Worm (Caenorhabditis elegans): ENCODE measurements around the gene odc-1.

odc-1 gene

DNA sequence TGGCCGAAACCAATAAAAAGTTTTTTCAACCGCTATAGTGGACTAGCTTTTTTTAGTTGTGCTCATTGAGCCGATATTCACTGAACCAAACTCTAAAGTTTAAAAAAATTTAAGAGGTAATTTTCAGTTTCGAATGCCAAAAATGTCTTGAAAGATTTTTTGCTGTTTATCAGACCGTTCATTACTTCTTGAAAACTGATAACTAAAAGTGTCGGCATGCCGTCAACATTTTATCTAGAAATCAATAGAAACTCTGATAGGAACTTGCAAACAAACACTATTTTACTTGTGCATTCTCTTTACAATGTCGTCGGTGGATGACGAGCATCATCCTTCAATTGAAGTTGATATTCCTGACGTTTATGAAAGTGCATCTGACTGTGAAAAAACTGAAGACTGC, 18.3 kb downstream of the odc-1 start:
- TF ChIP-seq dox-1 (GFP tag; IDR thresholded peaks at IDR 0.05) (peak; percentile 19; the same call in 1 of the 2 replicates), nhr-80 (tag; optimal IDR thresholded peaks at IDR 0.05) (peak; percentile 81), Y79H2A.3 (GFP tag; conservative IDR thresholded peaks at IDR 0.05) (no peak)

ce11 chrV:6881038-6881437, 19.0 kb downstream of the odc-1 start, which contains the start of gene unc-70:
Gene unc-70, plus strand, starts transcription at chrV:6881338.
- TF ChIP-seq ztf-25 (GFP tag; IDR thresholded peaks at IDR 0.05) (no peak), snpc-1.1 (tag; optimal IDR thresholded peaks at IDR 0.05; ENCODE audit: insufficient read depth) (no peak), unc-130 (GFP tag; optimal IDR thresholded peaks at IDR 0.05) (no peak), ztf-26 (tag; optimal IDR thresholded peaks at IDR 0.05) (no peak), zim-3 (tag; optimal IDR thresholded peaks at IDR 0.05) (no peak), lin-35 (GFP tag; optimal IDR thresholded peaks at IDR 0.05) (no peak), ztf-3 (GFP tag; optimal IDR thresholded peaks at IDR 0.05) (no peak), ceh-79 (tag; optimal IDR thresholded peaks at IDR 0.05) (no peak)

ce11 chrV:6880623-6881022, 19.4 kb downstream of the odc-1 start:
- TF ChIP-seq dox-1 (GFP tag; IDR thresholded peaks at IDR 0.05) (0 out of 2 replicates have a peak, but pooled peaks have one; percentile 6), ceh-79 (tag; optimal IDR thresholded peaks at IDR 0.05) (peak; percentile 9), ekl-4 (GFP tag; IDR thresholded peaks at IDR 0.05) (peak; percentile 23; the same call in 1 of the 2 replicates), bed-2 (GFP tag; IDR thresholded peaks at IDR 0.05) (no peak), zfh-2 (GFP tag; conservative IDR thresholded peaks at IDR 0.05) (peak; percentile 82), cebp-1 (GFP tag; IDR thresholded peaks at IDR 0.05) (no peak), cebp-1 (tag; optimal IDR thresholded peaks at IDR 0.05) (peak; percentile 35), die-1 (tag; optimal IDR thresholded peaks at IDR 0.05) (no peak), hmg-1.2 (GFP tag; IDR thresholded peaks at IDR 0.05) (peak; percentile 19; the same call in 1 of the 2 replicates), ceh-27 (GFP tag; optimal IDR thresholded peaks at IDR 0.05) (peak; percentile 66), ztf-26 (tag; optimal IDR thresholded peaks at IDR 0.05) (no peak), F37B4.10 (GFP tag; IDR thresholded peaks at IDR 0.05) (0 out of 2 replicates have a peak, but pooled peaks have one; percentile 18), lsl-1 (GFP tag; optimal IDR thresholded peaks at IDR 0.05) (no peak), ztf-25 (GFP tag; IDR thresholded peaks at IDR 0.05) (no peak), Y79H2A.3 (GFP tag; conservative IDR thresholded peaks at IDR 0.05) (no peak), F52B5.7 (tag; optimal IDR thresholded peaks at IDR 0.05) (no peak), ztf-22 (GFP tag; optimal IDR thresholded peaks at IDR 0.05) (no peak), K12H6.12 (tag; optimal IDR thresholded peaks at IDR 0.05) (peak; percentile 11), T26A5.8 (tag; optimal IDR thresholded peaks at IDR 0.05) (no peak)

DNA sequence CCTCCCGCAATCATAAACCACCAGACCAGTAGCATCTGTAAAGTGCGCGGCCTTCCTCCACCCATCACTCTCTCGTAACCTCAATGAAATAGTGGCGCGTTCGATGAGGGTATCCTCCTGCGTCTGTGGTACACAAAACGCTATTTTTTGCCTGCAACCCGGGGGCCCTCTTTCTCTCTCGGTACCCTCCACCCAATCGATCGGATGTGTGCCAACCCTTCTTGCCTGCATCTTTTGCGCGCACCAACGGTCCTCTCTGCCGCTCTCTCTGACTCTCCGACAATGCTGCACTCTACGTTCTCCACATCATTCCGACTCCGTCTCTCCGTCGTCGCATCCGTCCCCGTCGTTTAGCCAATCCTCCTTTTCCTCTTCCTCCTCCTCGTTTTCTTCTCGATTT, 20.5 kb downstream of the odc-1 start:
- peak; percentile 34 for TF ChIP-seq ztf-26 (tag; optimal IDR thresholded peaks at IDR 0.05)
- TF ChIP-seq snpc-1.3 (tag; optimal IDR thresholded peaks at IDR 0.05; ENCODE audit: insufficient read depth), result no peak
- TF ChIP-seq B0019.2 (GFP tag; conservative IDR thresholded peaks at IDR 0.05), result no peak
- TF ChIP-seq bed-1 (GFP tag; IDR thresholded peaks at IDR 0.05), result no peak
- no peak for TF ChIP-seq lsy-27 (tag; optimal IDR thresholded peaks at IDR 0.05; ENCODE audit: borderline replicate concordance, insufficient read depth)
- TF ChIP-seq efl-1 (GFP tag; optimal IDR thresholded peaks at IDR 0.05), result no peak
- no peak for TF ChIP-seq ekl-4 (GFP tag; IDR thresholded peaks at IDR 0.05)
- TF ChIP-seq nhr-27 (tag; optimal IDR thresholded peaks at IDR 0.05), result no peak
- TF ChIP-seq lin-54 (GFP tag; optimal IDR thresholded peaks at IDR 0.05), result peak; percentile 17
- TF ChIP-seq snpc-4 (GFP tag; optimal IDR thresholded peaks at IDR 0.05), result peak; percentile 2
- peak in 2 of 4 experiments; percentile 48 for TF ChIP-seq snpc-4 (tag; optimal IDR thresholded peaks at IDR 0.05)
- no peak for TF ChIP-seq atf-7 (tag; optimal IDR thresholded peaks at IDR 0.05)
- TF ChIP-seq madf-10 (tag; optimal IDR thresholded peaks at IDR 0.05), result peak; percentile 44
- peak; percentile 71; the same call in 1 of the 2 replicates for TF ChIP-seq egrh-3 (GFP tag; IDR thresholded peaks at IDR 0.05)
- TF ChIP-seq rec-8 (tag; optimal IDR thresholded peaks at IDR 0.05), result peak in 1 of 2 experiments; percentile 8
- TF ChIP-seq ztf-6 (GFP tag; IDR thresholded peaks at IDR 0.05), result peak; percentile 35; the same call in 1 of the 2 replicates
- no peak for TF ChIP-seq F22D6.2 (tag; optimal IDR thresholded peaks at IDR 0.05)
- TF ChIP-seq T07F8.4 (tag; optimal IDR thresholded peaks at IDR 0.05), result no peak
- no peak for TF ChIP-seq Y67H2A.10 (GFP tag; conservative IDR thresholded peaks at IDR 0.05)
- TF ChIP-seq hmg-1.2 (GFP tag; IDR thresholded peaks at IDR 0.05), result peak; percentile 58
- TF ChIP-seq Y95B8A.8 (GFP tag; IDR thresholded peaks at IDR 0.05), result no peak
- peak; percentile 74 for TF ChIP-seq dox-1 (GFP tag; IDR thresholded peaks at IDR 0.05)
